Worm (Caenorhabditis elegans): ENCODE results near the gene F54G2.1.

- no peak for TF ChIP-seq flt-1 (GFP tag; IDR thresholded peaks at IDR 0.05)
- no peak for TF ChIP-seq klf-2 (GFP tag; conservative IDR thresholded peaks at IDR 0.05)
- no peak for TF ChIP-seq ztf-23 (GFP tag; IDR thresholded peaks at IDR 0.05)
- no peak for TF ChIP-seq ref-1 (GFP tag; conservative IDR thresholded peaks at IDR 0.05)
- TF ChIP-seq T22C8.4 (GFP tag; IDR thresholded peaks at IDR 0.05): no peak
- no peak for TF ChIP-seq cog-1 (tag; optimal IDR thresholded peaks at IDR 0.05)
- TF ChIP-seq ztf-29 (GFP tag; IDR thresholded peaks at IDR 0.05): no peak
These were observed 20.3 kb upstream of the F54G2.1 start for ce11 chrX:2684448-2684847.

Measured in whole organism, midembryonic.